Worm (Caenorhabditis elegans) whole organism, L2 larva: Measurements from ENCODE around the gene nasp-1.

Source experiments
- C34F6.9 ChIP-seq: fragments of 150-350 bp; optimal IDR thresholded peaks from 2 replicates; lab custom pipeline; 2014; ENCODE audit warnings: missing biosample characterization, missing genetic modification characterization
- alr-1 ChIP-seq: fragments of 150-350 bp; optimal IDR thresholded peaks from 2 replicates; lab custom pipeline; 2014; ENCODE audit warnings: missing biosample characterization, missing genetic modification characterization

DNA sequence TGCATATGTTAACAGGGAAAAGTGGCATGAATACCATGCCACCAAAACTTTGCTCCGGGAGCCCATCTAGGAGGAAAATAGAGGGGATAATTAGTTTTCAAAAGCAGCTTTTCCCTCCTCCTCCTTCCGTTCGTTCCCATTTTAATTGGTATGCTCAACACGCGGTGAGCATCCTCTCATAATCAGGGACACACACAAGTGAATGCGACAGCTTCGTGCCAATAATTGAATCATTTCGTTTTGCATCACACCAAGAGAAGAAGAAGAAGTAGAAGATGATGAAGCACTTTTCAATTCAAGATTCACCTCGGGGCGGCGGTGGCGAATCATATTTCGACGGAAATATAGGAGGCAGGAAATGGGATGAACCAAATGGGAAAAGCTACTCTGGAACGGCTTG lies 18.3 kb upstream of the nasp-1 start:
- TF ChIP-seq alr-1, result no peak
- no peak for TF ChIP-seq C34F6.9 (tag; lab: Kevin White, UChicago)
